Fruit fly (Drosophila melanogaster) whole organism, prepupa: ENCODE data around the gene CG14966.

ENCODE experiments used
- CG10631 ChIP-seq: fragments of 200-800 bp; sonication (Bioruptor generic); optimal IDR thresholded peaks from 2 replicates; lab custom pipeline; 2016; ENCODE audit warnings: missing biosample characterization, missing genetic modification characterization
- CG6276 ChIP-seq: fragments of 200-800 bp; sonication (Bioruptor generic); optimal IDR thresholded peaks from 2 replicates; lab custom pipeline; 2017; ENCODE audit warnings: missing biosample characterization, mild to moderate bottlenecking, missing genetic modification characterization
- CG6792 ChIP-seq: fragments of 200-800 bp; sonication (Bioruptor generic); optimal IDR thresholded peaks from 3 replicates; lab custom pipeline; 2016; ENCODE audit warnings: missing biosample characterization, missing genetic modification characterization
- Ets96B ChIP-seq: fragments of 200-800 bp; optimal IDR thresholded peaks from 2 replicates; lab custom pipeline; 2019; ENCODE audit warnings: missing biosample characterization, mild to moderate bottlenecking, missing genetic modification characterization, moderate library complexity
- Gug ChIP-seq: fragments of 200-800 bp; sonication (Bioruptor generic); IDR thresholded peaks from 2 replicates; pipeline ENCODE4 v1.3.6; 2022; ENCODE audit warnings: missing biosample characterization, missing genetic modification characterization
- Lpt ChIP-seq: fragments of 200-800 bp; sonication (Bioruptor generic); optimal IDR thresholded peaks from 3 replicates; lab custom pipeline; 2016; ENCODE audit warnings: missing biosample characterization, missing genetic modification characterization
- Sox102F ChIP-seq: fragments of 200-800 bp; sonication (Bioruptor generic); optimal IDR thresholded peaks from 2 replicates; lab custom pipeline; 2016; ENCODE audit warnings: missing biosample characterization, mild to moderate bottlenecking, missing genetic modification characterization
- cyc ChIP-seq: fragments of 200-800 bp; sonication (Bioruptor generic); optimal IDR thresholded peaks from 3 replicates; lab custom pipeline; 2016; ENCODE audit warnings: missing biosample characterization, missing genetic modification characterization
- esn ChIP-seq: fragments of 200-800 bp; sonication (Bioruptor generic); optimal IDR thresholded peaks from 2 replicates; lab custom pipeline; 2016; ENCODE audit warnings: missing biosample characterization, mild to moderate bottlenecking, missing genetic modification characterization, moderate library complexity
- fd85E ChIP-seq: fragments of 200-800 bp; sonication (Bioruptor generic); optimal IDR thresholded peaks from 3 replicates; lab custom pipeline; 2016; ENCODE audit warnings: missing biosample characterization, missing genetic modification characterization
- topi ChIP-seq: fragments of 200-800 bp; sonication (Bioruptor generic); optimal IDR thresholded peaks from 3 replicates; lab custom pipeline; 2016; ENCODE audit warnings: missing biosample characterization, missing genetic modification characterization

dm6 chr3L:3157651-3158050 is 39.8 kb downstream of the CG14966 start:
- TF ChIP-seq CG6792 (GFP tag; lab: Kevin White, UChicago): no peak
- no peak for TF ChIP-seq Ets96B (tag; lab: Kevin White, UChicago)
- no peak for TF ChIP-seq fd85E
- no peak for TF ChIP-seq Lpt
- TF ChIP-seq cyc (GFP tag; lab: Kevin White, UChicago): no peak
- TF ChIP-seq CG6276 (GFP tag; lab: Kevin White, UChicago): no peak
- TF ChIP-seq Sox102F (GFP tag; lab: Kevin White, UChicago): no peak
- no peak for TF ChIP-seq Gug (GFP tag; lab: Robert Waterston, UW)
- no peak for TF ChIP-seq CG10631 (GFP tag; lab: Kevin White, UChicago)
- no peak for TF ChIP-seq esn
- no peak for TF ChIP-seq topi (GFP tag; lab: Kevin White, UChicago)
